Worm (Caenorhabditis elegans) whole organism, mixed stage, embryonic: ENCODE data around the gene C56C10.9.

ENCODE experiments used
- ces-1 ChIP-seq: fragments of 150-350 bp; optimal IDR thresholded peaks from 2 replicates; lab custom pipeline; 2014; ENCODE audit warnings: missing biosample characterization, missing genetic modification reagents, missing genetic modification characterization
- drap-1 ChIP-seq: fragments of 200-800 bp; sonication (Bioruptor generic); optimal IDR thresholded peaks from 3 replicates; lab custom pipeline; 2018; ENCODE audit warnings: mild to moderate bottlenecking, missing genetic modification characterization, missing compliant biosample characterization
- elt-3 ChIP-seq: fragments of 150-350 bp; optimal IDR thresholded peaks from 2 replicates; lab custom pipeline; 2014; ENCODE audit warnings: missing biosample characterization, missing genetic modification characterization
- mep-1 ChIP-seq: fragments of 150-350 bp; optimal IDR thresholded peaks from 2 replicates; lab custom pipeline; 2017; ENCODE audit warnings: missing biosample characterization, missing genetic modification reagents, missing genetic modification characterization, inconsistent platforms
- nhr-28 ChIP-seq: fragments of 150-350 bp; optimal IDR thresholded peaks from 2 replicates; lab custom pipeline; 2014; ENCODE audit warnings: missing biosample characterization, missing genetic modification characterization
- nhr-76 ChIP-seq: sonication (generic microtip); optimal IDR thresholded peaks from 2 replicates; lab custom pipeline; 2017; ENCODE audit warnings: missing biosample characterization, missing genetic modification characterization
- snpc-4 ChIP-seq: fragments of 150-350 bp; optimal IDR thresholded peaks from 2 replicates; lab custom pipeline; 2014; ENCODE audit warnings: missing biosample characterization, missing genetic modification characterization

DNA sequence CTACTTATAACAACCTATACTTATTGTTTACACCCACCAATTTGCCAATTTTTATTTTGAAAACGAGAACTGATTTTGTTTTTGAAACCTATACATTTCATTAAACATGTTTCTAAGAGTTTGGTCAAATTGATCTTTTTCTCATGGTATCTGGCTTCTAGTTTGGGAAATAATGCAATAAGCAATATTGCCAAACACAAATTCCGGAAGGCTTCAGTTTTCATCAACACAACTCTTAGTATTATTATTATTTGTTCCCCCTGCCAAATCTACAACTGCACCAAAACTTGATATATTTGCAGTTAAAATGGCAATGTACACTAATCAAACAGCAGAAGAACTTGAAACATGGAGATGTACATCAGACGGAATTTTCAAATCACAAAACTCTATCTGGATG is 23.4 kb downstream of the C56C10.9 start, which contains the start of gene sra-27:
- TF ChIP-seq elt-3 (tag; lab: Kevin White, UChicago) (no peak), nhr-76 (tag; lab: Kevin White, UChicago) (no peak), mep-1 (tag; lab: Kevin White, UChicago) (no peak), drap-1 (GFP tag; lab: Kevin White, UChicago) (no peak), nhr-28 (no peak), snpc-4 (tag; lab: Kevin White, UChicago) (no peak), ces-1 (GFP tag; lab: Kevin White, UChicago) (no peak)
